Worm (Caenorhabditis elegans): ENCODE measurements around the gene nsph-1.1.

- TF ChIP-seq ceh-82 (tag; optimal IDR thresholded peaks at IDR 0.05) (no peak), lin-39 (tag; optimal IDR thresholded peaks at IDR 0.05) (no peak), gmeb-1 (tag; optimal IDR thresholded peaks at IDR 0.05) (no peak), unc-62 (GFP tag; optimal IDR thresholded peaks at IDR 0.05) (no peak)
These were observed 322 bp downstream of the nsph-1.1 start, which contains the start of gene pah-1 for ce11 chrII:8766897-8767296.

Data from whole organism, L2 larva.